Fruit fly (Drosophila melanogaster) whole organism, embryonic: ENCODE measurements around the gene CG10254.

Experiments used
- CG11247 ChIP-seq: fragments of 200-800 bp; sonication (Bioruptor generic); IDR thresholded peaks from 2 replicates; pipeline ENCODE4 v1.3.6; 2022; ENCODE audit warnings: missing biosample characterization, missing genetic modification characterization
- CG12659 ChIP-seq: fragments of 200-800 bp; sonication (Bioruptor generic); optimal IDR thresholded peaks from 3 replicates; lab custom pipeline; 2017; ENCODE audit warnings: mild to moderate bottlenecking, missing biosample characterization, missing genetic modification reagents, missing genetic modification characterization
- CG13424 ChIP-seq: fragments of 200-800 bp; sonication (Bioruptor generic); optimal IDR thresholded peaks from 2 replicates; lab custom pipeline; 2019; ENCODE audit warnings: missing biosample characterization, mild to moderate bottlenecking, missing genetic modification characterization, moderate library complexity
- CG14710 ChIP-seq: fragments of 200-800 bp; sonication (Bioruptor generic); optimal IDR thresholded peaks from 3 replicates; lab custom pipeline; 2019; ENCODE audit warnings: missing biosample characterization, mild to moderate bottlenecking, missing genetic modification characterization, moderate library complexity
- CG15269 ChIP-seq: fragments of 200-800 bp; sonication (Bioruptor generic); optimal IDR thresholded peaks from 2 replicates; lab custom pipeline; 2018; ENCODE audit warnings: missing biosample characterization, mild to moderate bottlenecking, missing genetic modification characterization, moderate library complexity
- CG15601 ChIP-seq: fragments of 200-800 bp; sonication (Bioruptor generic); optimal IDR thresholded peaks from 3 replicates; lab custom pipeline; 2019; ENCODE audit warnings: missing biosample characterization, mild to moderate bottlenecking, missing genetic modification characterization, moderate library complexity
- CG1602 ChIP-seq: fragments of 200-800 bp; sonication (Bioruptor generic); optimal IDR thresholded peaks from 3 replicates; lab custom pipeline; 2016; ENCODE audit warnings: missing biosample characterization, missing genetic modification characterization
- CG17612 ChIP-seq: fragments of 200-800 bp; sonication (Bioruptor generic); IDR thresholded peaks from 2 replicates; pipeline ENCODE4 v1.3.6; 2022; ENCODE audit warnings: missing biosample characterization, missing genetic modification characterization
- CG17802 ChIP-seq: fragments of 200-800 bp; sonication (Bioruptor generic); optimal IDR thresholded peaks from 2 replicates; lab custom pipeline; 2018; ENCODE audit warnings: missing biosample characterization, mild to moderate bottlenecking, missing genetic modification characterization, moderate library complexity
- CG2712 ChIP-seq: fragments of 200-800 bp; optimal IDR thresholded peaks from 3 replicates; lab custom pipeline; 2019; ENCODE audit warnings: missing biosample characterization, mild to moderate bottlenecking, missing genetic modification characterization, moderate library complexity
- CG2889 ChIP-seq: fragments of 200-800 bp; sonication (Bioruptor generic); IDR thresholded peaks from 3 replicates; pipeline ENCODE4 v1.3.6; 2022; ENCODE audit warnings: missing biosample characterization, missing genetic modification characterization
- CG43689 ChIP-seq: fragments of 200-800 bp; sonication (Bioruptor generic); IDR thresholded peaks from 2 replicates; pipeline ENCODE4 v1.3.6; 2022; ENCODE audit warnings: missing biosample characterization, missing genetic modification characterization
- CG6791 ChIP-seq: fragments of 200-800 bp; sonication (Bioruptor generic); IDR thresholded peaks from 3 replicates; pipeline ENCODE4 v1.3.6; 2022; ENCODE audit warnings: missing biosample characterization, missing genetic modification characterization; ENCODE audit not compliant: partially characterized antibody
- CG8765 ChIP-seq: fragments of 200-800 bp; sonication (Bioruptor generic); IDR thresholded peaks from 2 replicates; pipeline ENCODE4 v1.3.6; 2022; ENCODE audit warnings: missing biosample characterization, missing genetic modification characterization
- CHES-1-like ChIP-seq: fragments of 200-800 bp; sonication (Bioruptor generic); optimal IDR thresholded peaks from 2 replicates; lab custom pipeline; 2016; ENCODE audit warnings: missing biosample characterization, missing genetic modification characterization
- CoRest ChIP-seq: fragments of 200-800 bp; sonication (Bioruptor generic); optimal IDR thresholded peaks from 3 replicates; lab custom pipeline; 2018; ENCODE audit warnings: missing biosample characterization, mild to moderate bottlenecking, missing genetic modification characterization, moderate library complexity
- Dbx ChIP-seq: fragments of 200-800 bp; sonication (Bioruptor generic); IDR thresholded peaks from 3 replicates; pipeline ENCODE4 v1.3.6; 2022; ENCODE audit warnings: missing biosample characterization, missing genetic modification characterization
- Dek ChIP-seq: fragments of 200-800 bp; sonication (Bioruptor generic); optimal IDR thresholded peaks from 3 replicates; lab custom pipeline; 2019; ENCODE audit warnings: missing biosample characterization, mild to moderate bottlenecking, missing genetic modification characterization, moderate library complexity
- Dip3 ChIP-seq: fragments of 200-800 bp; sonication (Bioruptor generic); optimal IDR thresholded peaks from 3 replicates; lab custom pipeline; 2016; ENCODE audit warnings: missing biosample characterization, missing genetic modification characterization
- Drgx ChIP-seq: fragments of 200-800 bp; sonication (Bioruptor generic); IDR thresholded peaks from 2 replicates; pipeline ENCODE4 v1.3.6; 2022; ENCODE audit warnings: missing biosample characterization, missing genetic modification characterization
- E2f2 ChIP-seq: fragments of 200-800 bp; sonication (Bioruptor generic); IDR thresholded peaks from 2 replicates; pipeline ENCODE4 v1.3.6; 2022; ENCODE audit warnings: missing biosample characterization, missing genetic modification characterization
- ERR ChIP-seq: fragments of 200-800 bp; sonication (Bioruptor generic); optimal IDR thresholded peaks from 2 replicates; lab custom pipeline; 2016; ENCODE audit warnings: missing biosample characterization, missing genetic modification characterization
- Ets97D ChIP-seq: fragments of 200-800 bp; sonication (Bioruptor generic); optimal IDR thresholded peaks from 3 replicates; lab custom pipeline; 2016; ENCODE audit warnings: missing biosample characterization, missing genetic modification characterization
- GATAe ChIP-seq: fragments of 200-800 bp; sonication (Bioruptor generic); conservative IDR thresholded peaks from 2 replicates; pipeline ENCODE4 v1.3.6; 2022; ENCODE audit warnings: missing biosample characterization, missing genetic modification characterization
- HmgD ChIP-seq: fragments of 200-800 bp; sonication (Bioruptor generic); optimal IDR thresholded peaks from 3 replicates; lab custom pipeline; 2016; ENCODE audit warnings: missing biosample characterization, missing genetic modification characterization
- Lhr ChIP-seq: fragments of 200-800 bp; sonication (Bioruptor generic); optimal IDR thresholded peaks from 3 replicates; lab custom pipeline; 2017; ENCODE audit warnings: mild to moderate bottlenecking, missing biosample characterization, missing genetic modification reagents, missing genetic modification characterization
- NC2α ChIP-seq: fragments of 200-800 bp; sonication (Bioruptor generic); optimal IDR thresholded peaks from 2 replicates; lab custom pipeline; 2016; ENCODE audit warnings: missing biosample characterization, missing genetic modification characterization
- Oli ChIP-seq: fragments of 200-800 bp; sonication (Bioruptor generic); optimal IDR thresholded peaks from 2 replicates; lab custom pipeline; 2018; ENCODE audit warnings: missing biosample characterization, mild to moderate bottlenecking, missing genetic modification characterization, moderate library complexity
- abd-A ChIP-seq: fragments of 200-800 bp; sonication (Bioruptor generic); optimal IDR thresholded peaks from 3 replicates; lab custom pipeline; 2019; ENCODE audit warnings: missing biosample characterization, mild to moderate bottlenecking, missing genetic modification characterization, moderate library complexity
- ac ChIP-seq: fragments of 200-800 bp; sonication (Bioruptor generic); optimal IDR thresholded peaks from 3 replicates; lab custom pipeline; 2017; ENCODE audit warnings: missing biosample characterization, mild to moderate bottlenecking, missing genetic modification characterization
- al ChIP-seq: fragments of 200-800 bp; sonication (Bioruptor generic); IDR thresholded peaks from 2 replicates; pipeline ENCODE4 v1.3.6; 2022; ENCODE audit warnings: missing biosample characterization, missing genetic modification characterization
- crol ChIP-seq: fragments of 200-800 bp; sonication (Bioruptor generic); IDR thresholded peaks from 2 replicates; pipeline ENCODE4 v1.3.6; 2022; ENCODE audit warnings: missing biosample characterization, missing genetic modification characterization
- danr ChIP-seq: fragments of 200-800 bp; sonication (Bioruptor generic); IDR thresholded peaks from 2 replicates; pipeline ENCODE4 v1.3.6; 2022; ENCODE audit warnings: missing biosample characterization, missing genetic modification characterization
- dati ChIP-seq: fragments of 200-800 bp; sonication (Bioruptor generic); IDR thresholded peaks from 2 replicates; pipeline ENCODE4 v1.3.6; 2022; ENCODE audit warnings: missing biosample characterization, missing genetic modification characterization
- disco-r ChIP-seq: fragments of 200-800 bp; sonication (Bioruptor generic); optimal IDR thresholded peaks from 2 replicates; lab custom pipeline; 2016; ENCODE audit warnings: missing biosample characterization, missing genetic modification characterization
- dysf ChIP-seq: fragments of 200-800 bp; sonication (Bioruptor generic); IDR thresholded peaks from 3 replicates; pipeline ENCODE4 v1.3.6; 2022; ENCODE audit warnings: missing biosample characterization, missing genetic modification characterization
- kay ChIP-seq: fragments of 200-800 bp; sonication (Bioruptor generic); optimal IDR thresholded peaks from 2 replicates; lab custom pipeline; 2016; ENCODE audit warnings: missing biosample characterization, missing genetic modification characterization
- lbe ChIP-seq: fragments of 200-800 bp; sonication (Bioruptor generic); optimal IDR thresholded peaks from 2 replicates; lab custom pipeline; 2016; ENCODE audit warnings: missing biosample characterization, mild to moderate bottlenecking, missing genetic modification characterization
- lmd ChIP-seq: fragments of 200-800 bp; sonication (Bioruptor generic); IDR thresholded peaks from 2 replicates; pipeline ENCODE4 v1.3.6; 2022; ENCODE audit warnings: missing biosample characterization, missing genetic modification characterization
- mirr ChIP-seq: fragments of 200-800 bp; sonication (Bioruptor generic); optimal IDR thresholded peaks from 3 replicates; lab custom pipeline; 2018; ENCODE audit warnings: missing biosample characterization, mild to moderate bottlenecking, missing genetic modification characterization
- nau ChIP-seq: fragments of 200-800 bp; sonication (Bioruptor generic); optimal IDR thresholded peaks from 3 replicates; lab custom pipeline; 2017; ENCODE audit warnings: missing biosample characterization, mild to moderate bottlenecking, missing genetic modification characterization, missing genetic modification reagents
- pfk ChIP-seq: fragments of 200-800 bp; sonication (Bioruptor generic); optimal IDR thresholded peaks from 2 replicates; lab custom pipeline; 2018; ENCODE audit warnings: missing biosample characterization, mild to moderate bottlenecking, missing genetic modification characterization, moderate library complexity
- phol ChIP-seq: fragments of 200-800 bp; sonication (Bioruptor generic); optimal IDR thresholded peaks from 3 replicates; lab custom pipeline; 2018; ENCODE audit warnings: missing biosample characterization, mild to moderate bottlenecking, missing genetic modification characterization, moderate library complexity
- psq ChIP-seq: fragments of 200-800 bp; sonication (Bioruptor generic); optimal IDR thresholded peaks from 2 replicates; lab custom pipeline; 2017; ENCODE audit warnings: missing biosample characterization, missing genetic modification characterization
- pum ChIP-seq: fragments of 200-800 bp; sonication (Bioruptor generic); optimal IDR thresholded peaks from 2 replicates; lab custom pipeline; 2016; ENCODE audit warnings: missing biosample characterization, missing genetic modification characterization
- rib ChIP-seq: fragments of 200-800 bp; sonication (Bioruptor generic); IDR thresholded peaks from 2 replicates; pipeline ENCODE4 v1.3.6; 2022; ENCODE audit warnings: missing biosample characterization, missing genetic modification characterization
- ro ChIP-seq: fragments of 200-800 bp; sonication (Bioruptor generic); IDR thresholded peaks from 2 replicates; pipeline ENCODE4 v1.3.6; 2022; ENCODE audit warnings: missing biosample characterization, missing genetic modification characterization
- ssp ChIP-seq: fragments of 200-800 bp; sonication (Bioruptor generic); IDR thresholded peaks from 2 replicates; pipeline ENCODE4 v1.3.6; 2022; ENCODE audit warnings: missing biosample characterization, missing genetic modification characterization
- trh ChIP-seq: fragments of 200-800 bp; sonication (Bioruptor generic); optimal IDR thresholded peaks from 2 replicates; lab custom pipeline; 2016; ENCODE audit warnings: missing biosample characterization, missing genetic modification characterization
- wdn ChIP-seq: fragments of 200-800 bp; sonication (Bioruptor generic); IDR thresholded peaks from 2 replicates; pipeline ENCODE4 v1.3.6; 2022; ENCODE audit warnings: missing biosample characterization, missing genetic modification characterization
- zfh2 ChIP-seq: fragments of 200-800 bp; sonication (Bioruptor generic); optimal IDR thresholded peaks from 2 replicates; lab custom pipeline; 2016; ENCODE audit warnings: missing biosample characterization, missing genetic modification characterization

CG10254 gene

dm6 chr3R:23652525-23653108 is 42.2 kb downstream of the CG10254 start (continued):
- TF ChIP-seq GATAe (GFP tag; lab: Robert Waterston, UW) = no peak; the same call in 1 of the 2 replicates
- TF ChIP-seq CG17802 (tag; lab: Kevin White, UChicago) = no peak
- TF ChIP-seq Drgx = no peak
- TF ChIP-seq Dip3 (GFP tag; lab: Kevin White, UChicago) = peak; percentile 67
- TF ChIP-seq CG14710 = no peak
- peak; percentile 86 for TF ChIP-seq mirr (GFP tag; lab: Kevin White, UChicago)
- peak; percentile 81 for TF ChIP-seq nau (GFP tag; lab: Kevin White, UChicago)
- no peak for TF ChIP-seq dati (GFP tag; lab: Robert Waterston, UW)
- TF ChIP-seq CoRest = peak; percentile 76
- TF ChIP-seq CG2712 (tag; lab: Kevin White, UChicago) = no peak
- no peak for TF ChIP-seq pfk (GFP tag; lab: Kevin White, UChicago)
- TF ChIP-seq Ets97D = no peak
- peak; percentile 39; the same call in 1 of the 2 replicates for TF ChIP-seq al (GFP tag; lab: Robert Waterston, UW)
- TF ChIP-seq dysf (GFP tag; lab: Robert Waterston, UW) = peak; percentile 78; the same call in 2 of the 3 replicates
- TF ChIP-seq abd-A (tag; lab: Kevin White, UChicago) = no peak
- no peak for TF ChIP-seq CG15601 (tag; lab: Kevin White, UChicago)
- TF ChIP-seq CG6791 (GFP tag; lab: Robert Waterston, UW) = no peak
- no peak for TF ChIP-seq trh (GFP tag; lab: Kevin White, UChicago)
- TF ChIP-seq ERR (GFP tag; lab: Kevin White, UChicago) = peak; percentile 2
- peak; percentile 54 for TF ChIP-seq zfh2 (GFP tag; lab: Kevin White, UChicago)
- TF ChIP-seq NC2α = no peak
- no peak for TF ChIP-seq kay (GFP tag; lab: Kevin White, UChicago)
- peak; percentile 86 for TF ChIP-seq Dbx
- no peak for TF ChIP-seq crol (GFP tag; lab: Robert Waterston, UW)
- no peak for TF ChIP-seq HmgD (GFP tag; lab: Kevin White, UChicago)
- no peak for TF ChIP-seq danr (GFP tag; lab: Robert Waterston, UW)
- peak; percentile 58; the same call in 1 of the 2 replicates for TF ChIP-seq CG43689 (GFP tag; lab: Robert Waterston, UW)
- TF ChIP-seq CG17612 (GFP tag; lab: Robert Waterston, UW) = peak; percentile 37; the same call in 1 of the 2 replicates
- peak; percentile 1 for TF ChIP-seq CG1602
- 0 out of 2 replicates have a peak, but pooled peaks have one; percentile 21 for TF ChIP-seq wdn (GFP tag; lab: Robert Waterston, UW)
- no peak for TF ChIP-seq ro (GFP tag; lab: Robert Waterston, UW)
- TF ChIP-seq CG2889 (GFP tag; lab: Robert Waterston, UW) = no peak
- TF ChIP-seq CHES-1-like (GFP tag; lab: Kevin White, UChicago) = peak; percentile 60
- TF ChIP-seq ssp = no peak
- TF ChIP-seq lmd (GFP tag; lab: Robert Waterston, UW) = peak; percentile 34; the same call in 1 of the 2 replicates
- TF ChIP-seq CG13424 (tag; lab: Kevin White, UChicago) = peak; percentile 18
- TF ChIP-seq CG15269 (tag; lab: Kevin White, UChicago) = peak; percentile 78
- TF ChIP-seq psq (GFP tag; lab: Kevin White, UChicago) = peak; percentile 11
- TF ChIP-seq Dek (tag; lab: Kevin White, UChicago) = peak; percentile 60
- no peak for TF ChIP-seq phol (tag; lab: Kevin White, UChicago)
- TF ChIP-seq lbe (GFP tag; lab: Kevin White, UChicago) = peak; percentile 71
- TF ChIP-seq Lhr (GFP tag; lab: Kevin White, UChicago) = no peak
- TF ChIP-seq Oli (tag; lab: Kevin White, UChicago) = peak; percentile 39
- no peak for TF ChIP-seq pum
- TF ChIP-seq rib (GFP tag; lab: Robert Waterston, UW) = peak; percentile 81
- peak; percentile 39 for TF ChIP-seq E2f2
- TF ChIP-seq CG8765 (GFP tag; lab: Robert Waterston, UW) = no peak
- TF ChIP-seq disco-r (GFP tag; lab: Kevin White, UChicago) = no peak
- peak; percentile 77 for TF ChIP-seq CG12659 (GFP tag; lab: Kevin White, UChicago)
- TF ChIP-seq ac = no peak
- TF ChIP-seq CG11247 (GFP tag; lab: Robert Waterston, UW) = peak; percentile 78
